Worm (Caenorhabditis elegans) whole organism, young adult: ENCODE data around the gene srh-123.

Experiments
- B0261.1 ChIP-seq: sonication (generic microtip); optimal IDR thresholded peaks from 2 replicates; lab custom pipeline; 2016; ENCODE audit warnings: mild to moderate bottlenecking, missing genetic modification characterization, moderate library complexity, missing compliant biosample characterization
- C17E4.6 ChIP-seq: fragments of 200-800 bp; sonication (Bioruptor generic); IDR thresholded peaks from 2 replicates; pipeline ENCODE4 v1.3.6; 2022; ENCODE audit warnings: missing genetic modification reagents, missing genetic modification characterization, missing compliant biosample characterization
- D2030.7 ChIP-seq: fragments of 200-800 bp; sonication (Bioruptor generic); IDR thresholded peaks from 2 replicates; pipeline ENCODE4 v1.3.6; 2022; ENCODE audit warnings: missing genetic modification reagents, missing genetic modification characterization, missing compliant biosample characterization
- F10E7.11 ChIP-seq: sonication (generic microtip); optimal IDR thresholded peaks from 2 replicates; lab custom pipeline; 2017; ENCODE audit warnings: mild to moderate bottlenecking, missing genetic modification characterization, moderate library complexity, missing compliant biosample characterization
- F37B4.10 ChIP-seq: fragments of 200-800 bp; sonication (Bioruptor generic); IDR thresholded peaks from 2 replicates; pipeline ENCODE4 v1.3.6; 2022; ENCODE audit warnings: missing genetic modification characterization, missing compliant biosample characterization
- T07F8.4 ChIP-seq: sonication (generic microtip); optimal IDR thresholded peaks from 2 replicates; lab custom pipeline; 2016; ENCODE audit warnings: mild to moderate bottlenecking, missing genetic modification characterization, moderate library complexity, missing compliant biosample characterization
- Y53G8AR.9 ChIP-seq: fragments of 200-800 bp; sonication (Bioruptor generic); conservative IDR thresholded peaks from 2 replicates; pipeline ENCODE4 v1.3.6; 2022; ENCODE audit warnings: missing genetic modification reagents, missing genetic modification characterization, missing compliant biosample characterization
- Y56A3A.18 ChIP-seq: fragments of 200-800 bp; sonication (Bioruptor generic); IDR thresholded peaks from 2 replicates; pipeline ENCODE4 v1.3.6; 2022; ENCODE audit warnings: missing genetic modification reagents, missing genetic modification characterization, missing compliant biosample characterization
- Y79H2A.3 ChIP-seq: fragments of 200-800 bp; sonication (Bioruptor generic); conservative IDR thresholded peaks from 2 replicates; pipeline ENCODE4 v1.3.6; 2022; ENCODE audit warnings: missing genetic modification reagents, missing genetic modification characterization, missing compliant biosample characterization
- attf-6 ChIP-seq: fragments of 200-800 bp; sonication (Bioruptor generic); IDR thresholded peaks from 2 replicates; pipeline ENCODE4 v1.3.6; 2022; ENCODE audit warnings: missing genetic modification reagents, missing genetic modification characterization, missing compliant biosample characterization
- ceh-27 ChIP-seq: fragments of 200-800 bp; sonication (Bioruptor generic); optimal IDR thresholded peaks from 2 replicates; lab custom pipeline; 2018; ENCODE audit warnings: mild to moderate bottlenecking, missing genetic modification characterization, moderate library complexity, missing compliant biosample characterization
- ceh-58 ChIP-seq: fragments of 200-800 bp; sonication (Bioruptor generic); IDR thresholded peaks from 2 replicates; pipeline ENCODE4 v1.3.6; 2022; ENCODE audit warnings: missing genetic modification characterization, missing compliant biosample characterization
- ceh-79 ChIP-seq: sonication (generic microtip); optimal IDR thresholded peaks from 2 replicates; lab custom pipeline; 2017; ENCODE audit warnings: mild to moderate bottlenecking, missing genetic modification characterization, missing compliant biosample characterization
- dox-1 ChIP-seq: fragments of 200-800 bp; sonication (Bioruptor generic); IDR thresholded peaks from 2 replicates; pipeline ENCODE4 v1.3.6; 2022; ENCODE audit warnings: missing genetic modification reagents, missing genetic modification characterization, missing compliant biosample characterization
- egrh-3 ChIP-seq: fragments of 200-800 bp; sonication (Bioruptor generic); IDR thresholded peaks from 2 replicates; pipeline ENCODE4 v1.3.6; 2022; ENCODE audit warnings: missing genetic modification reagents, missing genetic modification characterization, missing compliant biosample characterization
- gei-17 ChIP-seq: fragments of 200-800 bp; sonication (Bioruptor generic); optimal IDR thresholded peaks from 2 replicates; lab custom pipeline; 2018; ENCODE audit warnings: mild to moderate bottlenecking, missing genetic modification characterization, missing compliant biosample characterization
- him-1 ChIP-seq: sonication (generic microtip); optimal IDR thresholded peaks from 2 replicates; lab custom pipeline; 2016; ENCODE audit warnings: missing genotype, missing genetic modification reagents, missing genetic modification characterization, missing compliant biosample characterization
- hlh-26 ChIP-seq: fragments of 200-800 bp; sonication (Bioruptor generic); conservative IDR thresholded peaks from 2 replicates; pipeline ENCODE4 v1.3.6; 2022; ENCODE audit warnings: missing genetic modification reagents, missing genetic modification characterization, missing compliant biosample characterization
- hmg-1.2 ChIP-seq: fragments of 200-800 bp; sonication (Bioruptor generic); IDR thresholded peaks from 2 replicates; pipeline ENCODE4 v1.3.6; 2022; ENCODE audit warnings: missing genetic modification reagents, missing genetic modification characterization, missing compliant biosample characterization
- hsf-1 ChIP-seq: fragments of 200-800 bp; sonication (Bioruptor generic); IDR thresholded peaks from 2 replicates; pipeline ENCODE4 v1.3.6; 2022; ENCODE audit warnings: missing genetic modification reagents, missing genetic modification characterization, missing compliant biosample characterization
- lin-26 ChIP-seq: fragments of 200-800 bp; sonication (Bioruptor generic); IDR thresholded peaks from 2 replicates; pipeline ENCODE4 v1.3.6; 2022; ENCODE audit warnings: missing genetic modification reagents, missing genetic modification characterization, missing compliant biosample characterization
- madf-3 ChIP-seq: fragments of 200-800 bp; sonication (Bioruptor generic); IDR thresholded peaks from 2 replicates; pipeline ENCODE4 v1.3.6; 2022; ENCODE audit warnings: missing genetic modification reagents, missing genetic modification characterization, missing compliant biosample characterization
- nfya-2 ChIP-seq: fragments of 200-800 bp; sonication (Bioruptor generic); IDR thresholded peaks from 2 replicates; pipeline ENCODE4 v1.3.6; 2022; ENCODE audit warnings: missing genetic modification reagents, missing genetic modification characterization, missing compliant biosample characterization
- nhr-90 ChIP-seq: sonication (generic microtip); optimal IDR thresholded peaks from 2 replicates; lab custom pipeline; 2016; ENCODE audit warnings: missing genotype, mild to moderate bottlenecking, missing genetic modification characterization, missing compliant biosample characterization
- pbrm-1 ChIP-seq: fragments of 200-800 bp; sonication (Bioruptor generic); IDR thresholded peaks from 2 replicates; pipeline ENCODE4 v1.3.6; 2022; ENCODE audit warnings: missing genetic modification reagents, missing genetic modification characterization, missing compliant biosample characterization
- rcor-1 ChIP-seq: fragments of 200-800 bp; sonication (Bioruptor generic); IDR thresholded peaks from 2 replicates; pipeline ENCODE4 v1.3.6; 2022; ENCODE audit warnings: missing genetic modification reagents, missing genetic modification characterization, missing compliant biosample characterization
- rpc-1 ChIP-seq, 2 experiments: fragments of 150-350 bp in 1 of 2; sonication (generic microtip) in 1 of 2; optimal IDR thresholded peaks; 2 replicates each; lab custom pipeline; 2014 to 2018; ENCODE audit warnings: missing biosample characterization in 1 of 2, missing genetic modification characterization in 1 of 2, missing genetic modification reagents in 1 of 2, missing genotype in 1 of 2
- sea-2 ChIP-seq: fragments of 200-800 bp; sonication (Bioruptor generic); IDR thresholded peaks from 2 replicates; pipeline ENCODE4 v1.3.6; 2022; ENCODE audit warnings: missing genetic modification characterization, missing compliant biosample characterization
- snpc-1.1 ChIP-seq: sonication (generic microtip); optimal IDR thresholded peaks from 2 replicates; lab custom pipeline; 2017; ENCODE audit warnings: missing genetic modification characterization, mild to moderate bottlenecking, missing compliant biosample characterization, antibody characterized with exemption, moderate library complexity, missing genotype, missing genetic modification reagents; ENCODE audit not compliant: insufficient read depth
- snpc-1.3 ChIP-seq: sonication (generic microtip); optimal IDR thresholded peaks from 2 replicates; lab custom pipeline; 2017; ENCODE audit warnings: missing genetic modification characterization, mild to moderate bottlenecking, missing compliant biosample characterization, antibody characterized with exemption, moderate library complexity, missing genotype, missing genetic modification reagents; ENCODE audit not compliant: insufficient read depth
- snpc-3.4 ChIP-seq: sonication (generic microtip); optimal IDR thresholded peaks from 2 replicates; lab custom pipeline; 2017; ENCODE audit warnings: missing genetic modification characterization, mild to moderate bottlenecking, missing compliant biosample characterization, antibody characterized with exemption, moderate library complexity, missing genotype, missing genetic modification reagents
- snpc-4 ChIP-seq, 5 experiments: fragments of 150-350 bp in 1 of 5; sonication (generic microtip) in 4 of 5; optimal IDR thresholded peaks; 2 replicates each; lab custom pipeline; 2014 to 2018; ENCODE audit warnings: missing genetic modification characterization in 5 of 5, missing biosample characterization in 3 of 5, antibody characterized with exemption in 2 of 5, mild to moderate bottlenecking in 2 of 5, missing compliant biosample characterization in 2 of 5, missing genotype in 2 of 5, moderate library complexity in 2 of 5, missing genetic modification reagents in 1 of 5
- somi-1 ChIP-seq: fragments of 200-800 bp; sonication (Bioruptor generic); optimal IDR thresholded peaks from 2 replicates; lab custom pipeline; 2018; ENCODE audit warnings: mild to moderate bottlenecking, missing genetic modification characterization, missing compliant biosample characterization
- tbp1 ChIP-seq: fragments of 200-800 bp; sonication (Bioruptor generic); optimal IDR thresholded peaks from 2 replicates; lab custom pipeline; 2018; ENCODE audit warnings: mild to moderate bottlenecking, missing genetic modification characterization, missing compliant biosample characterization
- tbx-9 ChIP-seq: sonication (generic microtip); optimal IDR thresholded peaks from 2 replicates; lab custom pipeline; 2016; ENCODE audit warnings: borderline replicate concordance, missing genetic modification characterization, inconsistent platforms, missing compliant biosample characterization
- ztf-22 ChIP-seq: fragments of 200-800 bp; sonication (Bioruptor generic); optimal IDR thresholded peaks from 2 replicates; lab custom pipeline; 2018; ENCODE audit warnings: mild to moderate bottlenecking, missing genetic modification characterization, moderate library complexity, missing compliant biosample characterization
- ztf-6 ChIP-seq: fragments of 200-800 bp; sonication (Bioruptor generic); IDR thresholded peaks from 2 replicates; pipeline ENCODE4 v1.3.6; 2022; ENCODE audit warnings: missing genetic modification reagents, missing genetic modification characterization, missing compliant biosample characterization

srh-123 gene

DNA sequence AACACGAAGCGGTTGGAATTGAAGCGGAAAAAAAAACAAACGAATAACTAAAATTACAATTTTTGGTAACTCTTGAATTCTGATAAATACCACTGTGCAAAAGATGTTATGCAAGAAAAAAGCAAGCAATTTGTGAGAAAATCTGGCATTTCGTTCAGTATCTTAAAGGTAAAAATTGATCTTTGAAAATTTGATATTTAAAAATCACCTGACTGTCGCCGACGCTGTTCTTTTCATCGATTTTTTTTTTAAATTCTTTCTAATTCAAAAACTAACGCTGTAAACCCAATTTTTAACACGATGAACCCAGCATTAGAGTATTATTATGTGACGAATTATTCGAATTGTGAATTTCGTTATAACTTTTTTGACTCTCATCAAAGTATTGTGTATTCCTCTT, at the start of gene srh-123:
Gene srh-123, plus strand, starts transcription at position 301 of the 400 bp plus-strand sequence.
- TF ChIP-seq ceh-27 (GFP tag; lab: Kevin White, UChicago) (no peak), ztf-6 (GFP tag; lab: Robert Waterston, UW) (no peak), sea-2 (GFP tag; lab: Robert Waterston, UW) (no peak), C17E4.6 (no peak), F10E7.11 (tag; lab: Kevin White, UChicago) (no peak), pbrm-1 (GFP tag; lab: Robert Waterston, UW) (no peak), snpc-1.3 (tag; lab: Kevin White, UChicago) (no peak), nhr-90 (tag; lab: Kevin White, UChicago) (no peak), dox-1 (GFP tag; lab: Robert Waterston, UW) (no peak), gei-17 (GFP tag; lab: Kevin White, UChicago) (no peak), somi-1 (GFP tag; lab: Kevin White, UChicago) (no peak), tbx-9 (no peak), T07F8.4 (tag; lab: Kevin White, UChicago) (no peak), hsf-1 (GFP tag; lab: Robert Waterston, UW) (no peak), ceh-79 (no peak), ztf-22 (GFP tag; lab: Kevin White, UChicago) (no peak), hlh-26 (GFP tag; lab: Robert Waterston, UW) (no peak)

DNA sequence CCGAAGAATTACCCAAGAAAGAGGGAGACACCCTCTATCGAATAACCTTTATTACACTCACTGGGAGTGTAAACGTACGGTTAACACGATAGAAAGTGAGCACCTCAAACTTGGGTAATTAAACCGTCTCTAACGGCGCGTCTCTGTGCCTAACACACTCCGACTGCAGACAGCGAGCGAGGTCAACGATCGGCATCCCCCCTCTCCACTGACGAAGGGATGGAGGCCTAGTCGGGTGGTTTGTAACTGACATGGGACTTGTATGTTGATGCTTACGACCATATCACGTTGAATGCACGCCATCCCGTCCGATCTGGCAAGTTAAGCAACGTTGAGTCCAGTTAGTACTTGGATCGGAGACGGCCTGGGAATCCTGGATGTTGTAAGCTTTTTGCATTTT, 45.2 kb upstream of the srh-123 start:
- TF ChIP-seq nfya-2 (GFP tag; lab: Robert Waterston, UW) (0 out of 2 replicates have a peak, but pooled peaks have one; percentile 33), hmg-1.2 (GFP tag; lab: Robert Waterston, UW) (peak; percentile 79), snpc-3.4 (tag; lab: Kevin White, UChicago) (peak; percentile 82), rcor-1 (peak; percentile 22; the same call in 1 of the 2 replicates), D2030.7 (peak; percentile 66; the same call in 1 of the 2 replicates), B0261.1 (tag; lab: Kevin White, UChicago) (peak; percentile 60), attf-6 (GFP tag; lab: Robert Waterston, UW) (peak; percentile 96), him-1 (tag; lab: Kevin White, UChicago) (peak; percentile 33), ceh-58 (GFP tag; lab: Robert Waterston, UW) (0 out of 2 replicates have a peak, but pooled peaks have one; percentile 30), lin-26 (GFP tag; lab: Robert Waterston, UW) (peak; percentile 39), Y56A3A.18 (GFP tag; lab: Robert Waterston, UW) (peak; percentile 58; the same call in 1 of the 2 replicates), tbp1 (GFP tag; lab: Kevin White, UChicago) (peak; percentile 84), pbrm-1 (GFP tag; lab: Robert Waterston, UW) (peak; percentile 94), madf-3 (0 out of 2 replicates have a peak, but pooled peaks have one; percentile 27), rpc-1 (optimal IDR thresholded peaks at IDR 0.05; lab: Kevin White, UChicago) (peak; percentile 47), rpc-1 (tag; optimal IDR thresholded peaks at IDR 0.05; lab: Kevin White, UChicago) (peak; percentile 81), snpc-4 (GFP tag; optimal IDR thresholded peaks at IDR 0.05; lab: Kevin White, UChicago) (peak; percentile 87), snpc-4 (tag; optimal IDR thresholded peaks at IDR 0.05; lab: Kevin White, UChicago) (peak; percentile 57 to 97 (median 86)), dox-1 (GFP tag; lab: Robert Waterston, UW) (peak; percentile 33; the same call in 1 of the 2 replicates), sea-2 (GFP tag; lab: Robert Waterston, UW) (0 out of 2 replicates have a peak, but pooled peaks have one; percentile 53), snpc-1.1 (tag; lab: Kevin White, UChicago) (peak; percentile 92)

DNA sequence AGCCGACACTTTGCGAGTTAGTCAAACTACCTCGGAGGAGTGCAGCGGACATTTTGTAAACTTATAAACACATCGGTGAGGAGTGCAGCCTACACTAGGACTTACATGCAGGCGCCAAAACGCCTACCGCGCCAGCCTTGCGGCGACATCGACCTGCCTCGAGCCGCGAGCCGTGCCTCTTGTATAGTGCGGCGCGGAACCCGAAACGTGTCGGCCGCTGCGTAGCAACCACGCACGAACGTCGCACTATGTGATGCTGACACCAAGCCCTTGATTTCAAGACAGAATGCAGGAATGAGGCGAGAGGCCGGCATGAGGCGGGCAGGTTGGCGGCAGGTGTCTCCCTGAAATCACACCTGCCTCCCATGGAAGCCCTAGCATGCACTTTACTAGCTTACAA, 44.5 kb upstream of the srh-123 start:
- TF ChIP-seq egrh-3 (GFP tag; lab: Robert Waterston, UW) (peak; percentile 49; the same call in 1 of the 2 replicates), Y79H2A.3 (GFP tag; lab: Robert Waterston, UW) (0 out of 2 replicates have a peak, but pooled peaks have one; percentile 14), sea-2 (GFP tag; lab: Robert Waterston, UW) (peak; percentile 88; the same call in 1 of the 2 replicates), F37B4.10 (GFP tag; lab: Robert Waterston, UW) (0 out of 2 replicates have a peak, but pooled peaks have one; percentile 59), Y53G8AR.9 (GFP tag; lab: Robert Waterston, UW) (no peak), lin-26 (GFP tag; lab: Robert Waterston, UW) (no peak)
